Worm (Caenorhabditis elegans) whole organism, late embryonic: ENCODE measurements around the gene spop-1.

Source experiments
- C08G9.2 ChIP-seq: sonication (generic microtip); optimal IDR thresholded peaks from 2 replicates; lab custom pipeline; 2016; ENCODE audit warnings: mild to moderate bottlenecking, missing genetic modification characterization, moderate library complexity, missing compliant biosample characterization
- K02D7.2 ChIP-seq: sonication (generic microtip); optimal IDR thresholded peaks from 2 replicates; lab custom pipeline; 2017; ENCODE audit warnings: mild to moderate bottlenecking, missing genetic modification characterization, missing compliant biosample characterization
- K09A11.1 ChIP-seq: sonication (generic microtip); optimal IDR thresholded peaks from 2 replicates; lab custom pipeline; 2017; ENCODE audit warnings: antibody characterized with exemption, mild to moderate bottlenecking, missing genetic modification characterization, missing compliant biosample characterization; ENCODE audit not compliant: insufficient read depth
- ahr-1 ChIP-seq: sonication (generic microtip); optimal IDR thresholded peaks from 2 replicates; lab custom pipeline; 2016; ENCODE audit warnings: missing genetic modification characterization, missing compliant biosample characterization
- ama-1 ChIP-seq: fragments of 150-350 bp; optimal IDR thresholded peaks from 2 replicates; lab custom pipeline; 2014
- ceh-14 ChIP-seq: sonication (generic microtip); optimal IDR thresholded peaks from 2 replicates; lab custom pipeline; 2016; ENCODE audit warnings: missing genotype, missing genetic modification characterization, missing compliant biosample characterization
- ceh-18 ChIP-seq: sonication (generic microtip); optimal IDR thresholded peaks from 2 replicates; lab custom pipeline; 2016; ENCODE audit warnings: missing genetic modification characterization, missing compliant biosample characterization
- ceh-2 ChIP-seq: sonication (generic microtip); optimal IDR thresholded peaks from 2 replicates; lab custom pipeline; 2016; ENCODE audit warnings: missing genotype, missing genetic modification characterization, missing compliant biosample characterization
- ceh-22 ChIP-seq: sonication (generic microtip); optimal IDR thresholded peaks from 2 replicates; lab custom pipeline; 2017; ENCODE audit warnings: missing biosample characterization, missing genetic modification characterization
- ceh-31 ChIP-seq: sonication (generic microtip); optimal IDR thresholded peaks from 2 replicates; lab custom pipeline; 2016; ENCODE audit warnings: missing genetic modification characterization, missing compliant biosample characterization
- ceh-34 ChIP-seq: sonication (generic microtip); optimal IDR thresholded peaks from 2 replicates; lab custom pipeline; 2016; ENCODE audit warnings: mild to moderate bottlenecking, missing genetic modification characterization, missing compliant biosample characterization
- ceh-48 ChIP-seq: sonication (generic microtip); optimal IDR thresholded peaks from 2 replicates; lab custom pipeline; 2016; ENCODE audit warnings: missing genetic modification characterization, inconsistent platforms, missing compliant biosample characterization
- che-1 ChIP-seq: sonication (generic microtip); optimal IDR thresholded peaks from 2 replicates; lab custom pipeline; 2016; ENCODE audit warnings: mild to moderate bottlenecking, missing genetic modification characterization, missing compliant biosample characterization
- dmd-4 ChIP-seq: sonication (generic microtip); optimal IDR thresholded peaks from 2 replicates; lab custom pipeline; 2016; ENCODE audit warnings: borderline replicate concordance, missing genetic modification characterization, missing compliant biosample characterization
- dve-1 ChIP-seq: sonication (generic microtip); optimal IDR thresholded peaks from 2 replicates; lab custom pipeline; 2017; ENCODE audit warnings: antibody characterized with exemption, mild to moderate bottlenecking, missing genetic modification characterization, missing compliant biosample characterization
- elt-2 ChIP-seq: sonication (generic microtip); optimal IDR thresholded peaks from 2 replicates; lab custom pipeline; 2016; ENCODE audit warnings: missing genetic modification reagents, missing genetic modification characterization, missing compliant biosample characterization
- ets-4 ChIP-seq: sonication (generic microtip); optimal IDR thresholded peaks from 2 replicates; lab custom pipeline; 2016; ENCODE audit warnings: missing genetic modification characterization, missing compliant biosample characterization
- fkh-10 ChIP-seq: fragments of 150-350 bp; optimal IDR thresholded peaks from 2 replicates; lab custom pipeline; 2014; ENCODE audit warnings: missing biosample characterization, missing genetic modification reagents, missing genetic modification characterization
- fkh-6 ChIP-seq: sonication (generic microtip); optimal IDR thresholded peaks from 2 replicates; lab custom pipeline; 2016; ENCODE audit warnings: missing genetic modification characterization, missing compliant biosample characterization
- gmeb-2 ChIP-seq: sonication (generic microtip); optimal IDR thresholded peaks from 2 replicates; lab custom pipeline; 2016; ENCODE audit warnings: missing genetic modification characterization, inconsistent platforms, missing compliant biosample characterization
- hlh-13 ChIP-seq: fragments of 200-800 bp; sonication (Bioruptor generic); optimal IDR thresholded peaks from 2 replicates; lab custom pipeline; 2018; ENCODE audit warnings: mild to moderate bottlenecking, missing genetic modification characterization, missing compliant biosample characterization
- hlh-15 ChIP-seq: sonication (generic microtip); optimal IDR thresholded peaks from 2 replicates; lab custom pipeline; 2016; ENCODE audit warnings: missing genetic modification characterization, missing compliant biosample characterization
- hlh-6 ChIP-seq: sonication (generic microtip); optimal IDR thresholded peaks from 2 replicates; lab custom pipeline; 2016; ENCODE audit warnings: missing genotype, missing genetic modification characterization, missing compliant biosample characterization
- lim-6 ChIP-seq: sonication (generic microtip); optimal IDR thresholded peaks from 2 replicates; lab custom pipeline; 2016; ENCODE audit warnings: missing genetic modification characterization, missing compliant biosample characterization
- lin-11 ChIP-seq: fragments of 200-800 bp; sonication (Bioruptor generic); optimal IDR thresholded peaks from 2 replicates; lab custom pipeline; 2018; ENCODE audit warnings: mild to moderate bottlenecking, missing genetic modification characterization, missing compliant biosample characterization
- mec-3 ChIP-seq: sonication (generic microtip); optimal IDR thresholded peaks from 2 replicates; lab custom pipeline; 2016; ENCODE audit warnings: borderline replicate concordance, missing genetic modification characterization, missing compliant biosample characterization
- nfya-1 ChIP-seq: sonication (generic microtip); optimal IDR thresholded peaks from 2 replicates; lab custom pipeline; 2017; ENCODE audit warnings: missing genetic modification characterization, mild to moderate bottlenecking, missing compliant biosample characterization, antibody characterized with exemption, moderate library complexity
- nhr-11 ChIP-seq: fragments of 150-350 bp; optimal IDR thresholded peaks from 2 replicates; lab custom pipeline; 2014; ENCODE audit warnings: missing biosample characterization, missing genetic modification characterization
- nhr-232 ChIP-seq: sonication (generic microtip); optimal IDR thresholded peaks from 2 replicates; lab custom pipeline; 2016; ENCODE audit warnings: missing genetic modification characterization, missing compliant biosample characterization
- npax-4 ChIP-seq: sonication (generic microtip); optimal IDR thresholded peaks from 2 replicates; lab custom pipeline; 2016; ENCODE audit warnings: missing genetic modification characterization, missing compliant biosample characterization
- odd-2 ChIP-seq: sonication (generic microtip); optimal IDR thresholded peaks from 2 replicates; lab custom pipeline; 2017; ENCODE audit warnings: antibody characterized with exemption, mild to moderate bottlenecking, missing genetic modification characterization, missing compliant biosample characterization
- pag-3 ChIP-seq: sonication (generic microtip); optimal IDR thresholded peaks from 2 replicates; lab custom pipeline; 2016; ENCODE audit warnings: missing compliant biosample characterization, missing genetic modification characterization, borderline replicate concordance
- pat-9 ChIP-seq: fragments of 200-800 bp; sonication (Bioruptor generic); optimal IDR thresholded peaks from 2 replicates; lab custom pipeline; 2018; ENCODE audit warnings: mild to moderate bottlenecking, missing genetic modification characterization, moderate library complexity, missing compliant biosample characterization
- pax-1 ChIP-seq: fragments of 150-350 bp; optimal IDR thresholded peaks from 2 replicates; lab custom pipeline; 2014; ENCODE audit warnings: missing biosample characterization, missing genetic modification characterization
- pha-2 ChIP-seq: sonication (generic microtip); optimal IDR thresholded peaks from 2 replicates; lab custom pipeline; 2017; ENCODE audit warnings: mild to moderate bottlenecking, missing genetic modification characterization, missing compliant biosample characterization
- pha-4 ChIP-seq: fragments of 150-350 bp; optimal IDR thresholded peaks from 2 replicates; lab custom pipeline; 2018; ENCODE audit warnings: missing biosample characterization, missing genetic modification reagents, missing genetic modification characterization
- pqm-1 ChIP-seq: sonication (generic microtip); optimal IDR thresholded peaks from 2 replicates; lab custom pipeline; 2016; ENCODE audit warnings: missing genetic modification characterization, missing compliant biosample characterization
- sdc-2 ChIP-seq: sonication (generic microtip); optimal IDR thresholded peaks from 2 replicates; lab custom pipeline; 2016; ENCODE audit warnings: missing genotype, missing genetic modification characterization, missing compliant biosample characterization
- sox-4 ChIP-seq: sonication (generic microtip); optimal IDR thresholded peaks from 2 replicates; lab custom pipeline; 2017; ENCODE audit warnings: mild to moderate bottlenecking, missing genetic modification characterization, inconsistent platforms, missing compliant biosample characterization
- syd-9 ChIP-seq: sonication (generic microtip); optimal IDR thresholded peaks from 2 replicates; lab custom pipeline; 2016; ENCODE audit warnings: mild to moderate bottlenecking, missing genetic modification characterization, moderate library complexity, missing compliant biosample characterization
- tbx-2 ChIP-seq: sonication (generic microtip); optimal IDR thresholded peaks from 2 replicates; lab custom pipeline; 2016; ENCODE audit warnings: missing genetic modification characterization, missing compliant biosample characterization
- ttx-3 ChIP-seq: sonication (generic microtip); optimal IDR thresholded peaks from 2 replicates; lab custom pipeline; 2016; ENCODE audit warnings: missing genetic modification reagents, missing genetic modification characterization, missing compliant biosample characterization
- unc-3 ChIP-seq, 2 experiments: fragments of 200-800 bp in 1 of 2; sonication (Bioruptor generic) in 1 of 2; sonication (generic microtip) in 1 of 2; conservative IDR thresholded peaks in 1 of 2; optimal IDR thresholded peaks in 1 of 2; 2 replicates each; pipeline versions ENCODE4 v1.3.6 to Lab custom; 2016 to 2022; ENCODE audit warnings: missing compliant biosample characterization in 2 of 2, missing genetic modification characterization in 2 of 2, missing genetic modification reagents in 1 of 2
- unc-55 ChIP-seq: sonication (generic microtip); optimal IDR thresholded peaks from 2 replicates; lab custom pipeline; 2017; ENCODE audit warnings: missing biosample characterization, missing genetic modification reagents, missing genetic modification characterization
- unc-86 ChIP-seq: sonication (generic microtip); optimal IDR thresholded peaks from 2 replicates; lab custom pipeline; 2016; ENCODE audit warnings: missing genetic modification characterization, missing compliant biosample characterization
- zip-5 ChIP-seq: sonication (generic microtip); optimal IDR thresholded peaks from 2 replicates; lab custom pipeline; 2016; ENCODE audit warnings: missing genetic modification characterization, missing compliant biosample characterization
- ztf-16 ChIP-seq: sonication (generic microtip); optimal IDR thresholded peaks from 2 replicates; lab custom pipeline; 2017; ENCODE audit warnings: missing genetic modification characterization, missing compliant biosample characterization

The spop-1 gene

ce11 chrIII:10078151-10078550 lies 19.7 kb downstream of the spop-1 start, which contains the start of gene T16G12.9:
Gene T16G12.9 (minus strand): TSS chrIII:10078251.
- no peak for TF ChIP-seq pat-9 (tag; lab: Kevin White, UChicago)
- TF ChIP-seq hlh-13 (GFP tag; lab: Kevin White, UChicago) = no peak
- TF ChIP-seq nhr-232 (tag; lab: Kevin White, UChicago) = no peak
- TF ChIP-seq elt-2 (tag; lab: Kevin White, UChicago) = no peak
- TF ChIP-seq ceh-34 (tag; lab: Kevin White, UChicago) = no peak

ce11 chrIII:10076042-10076441 lies 21.8 kb downstream of the spop-1 start:
- TF ChIP-seq hlh-15 (tag; lab: Kevin White, UChicago) (no peak), hlh-6 (no peak), nfya-1 (peak; percentile 87), pax-1 (tag; lab: Kevin White, UChicago) (no peak), ama-1 (lab: Kevin White, UChicago) (no peak), lim-6 (tag; lab: Kevin White, UChicago) (no peak), pha-4 (no peak)

DNA sequence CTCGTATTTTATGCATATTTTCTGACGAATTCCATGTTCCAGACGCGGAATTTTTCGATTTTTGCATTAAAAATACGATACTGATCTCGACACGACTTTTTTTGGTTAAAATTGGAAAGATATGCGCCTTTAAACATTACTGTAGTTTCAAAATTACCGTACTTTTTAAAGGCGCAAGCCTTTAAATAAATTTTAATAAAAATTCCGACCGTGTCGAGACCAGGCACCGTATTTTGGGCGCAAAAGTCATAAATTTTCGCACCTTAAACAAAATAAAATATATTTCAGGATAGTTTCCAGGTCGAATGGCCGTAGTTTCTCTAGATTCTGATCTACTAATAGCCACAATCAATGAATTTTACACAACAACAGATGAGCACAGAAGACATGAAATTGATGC lies 28.6 kb downstream of the spop-1 start, which contains the start of gene T16G12.6:
T16G12.6 (plus strand) TSS at position 301 of the 400 bp plus-strand sequence.
- TF ChIP-seq odd-2 (no peak), mec-3 (no peak)

DNA sequence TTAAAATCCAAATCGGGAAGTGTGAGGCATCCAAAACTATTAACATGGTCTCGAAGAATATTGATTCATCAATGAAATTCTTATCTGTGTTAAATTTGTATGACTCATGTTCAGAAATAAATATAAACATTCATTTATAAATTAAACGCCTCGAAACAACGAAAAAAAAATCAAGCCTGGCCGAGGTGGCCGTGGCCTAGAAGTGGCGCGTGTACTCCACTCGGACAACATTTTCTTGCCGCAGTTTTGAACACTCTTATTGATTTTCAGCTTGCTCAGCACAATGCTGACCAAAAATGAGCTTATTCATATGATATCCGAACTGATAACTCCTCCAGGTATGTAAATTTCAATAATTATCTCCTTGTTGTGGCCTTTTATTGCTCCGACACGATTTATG lies 33.7 kb downstream of the spop-1 start, which contains the start of gene ekl-6:
ekl-6 (plus strand) TSS at position 265 of the 400 bp plus-strand sequence.
- peak; percentile 35 for TF ChIP-seq mec-3
- no peak for TF ChIP-seq sox-4
- no peak for TF ChIP-seq ceh-22
- TF ChIP-seq pax-1 (tag; lab: Kevin White, UChicago) = no peak
- TF ChIP-seq ceh-18 (tag; lab: Kevin White, UChicago) = no peak
- no peak for TF ChIP-seq nhr-11 (tag; lab: Kevin White, UChicago)
- TF ChIP-seq K02D7.2 (tag; lab: Kevin White, UChicago) = no peak
- TF ChIP-seq gmeb-2 (tag; lab: Kevin White, UChicago) = no peak
- no peak for TF ChIP-seq pag-3
- no peak for TF ChIP-seq ceh-34 (tag; lab: Kevin White, UChicago)
- no peak for TF ChIP-seq ztf-16 (tag; lab: Kevin White, UChicago)
- TF ChIP-seq dve-1 (tag; lab: Kevin White, UChicago) = no peak
- no peak for TF ChIP-seq dmd-4 (tag; lab: Kevin White, UChicago)
- TF ChIP-seq odd-2 = no peak
- TF ChIP-seq ceh-2 (tag; lab: Kevin White, UChicago) = peak; percentile 90
- TF ChIP-seq pqm-1 (tag; lab: Kevin White, UChicago) = no peak
- TF ChIP-seq unc-55 (GFP tag; lab: Kevin White, UChicago) = no peak
- TF ChIP-seq pha-2 (tag; lab: Kevin White, UChicago) = no peak
- no peak for TF ChIP-seq lin-11 (tag; lab: Kevin White, UChicago)
- TF ChIP-seq ceh-31 (tag; lab: Kevin White, UChicago) = peak; percentile 85
- TF ChIP-seq tbx-2 (tag; lab: Kevin White, UChicago) = peak; percentile 86
- peak; percentile 74 for TF ChIP-seq ets-4
- TF ChIP-seq fkh-10 (GFP tag; lab: Kevin White, UChicago) = no peak
- peak; percentile 21 for TF ChIP-seq ceh-14 (tag; lab: Kevin White, UChicago)
- peak; percentile 42 for TF ChIP-seq ceh-48 (tag; lab: Kevin White, UChicago)
- peak; percentile 16 for TF ChIP-seq sdc-2 (tag; lab: Kevin White, UChicago)
- TF ChIP-seq nfya-1 = no peak
- TF ChIP-seq ttx-3 = no peak
- peak; percentile 14 for TF ChIP-seq unc-86 (tag; lab: Kevin White, UChicago)
- TF ChIP-seq ahr-1 = no peak
- TF ChIP-seq K09A11.1 = no peak
- peak; percentile 79 for TF ChIP-seq zip-5 (tag; lab: Kevin White, UChicago)
- no peak for TF ChIP-seq hlh-6
- no peak for TF ChIP-seq che-1 (tag; lab: Kevin White, UChicago)
- peak; percentile 84 for TF ChIP-seq C08G9.2
- TF ChIP-seq fkh-6 = no peak
- TF ChIP-seq npax-4 = no peak
- TF ChIP-seq syd-9 (tag; lab: Kevin White, UChicago) = no peak
- TF ChIP-seq unc-3 (GFP tag; conservative IDR thresholded peaks at IDR 0.05; lab: Robert Waterston, UW) = no peak
- no peak for TF ChIP-seq unc-3 (tag; optimal IDR thresholded peaks at IDR 0.05; lab: Kevin White, UChicago)
